Fruit fly (Drosophila melanogaster): ENCODE measurements around the gene osp.
"Not testable (repeated sequence)": the region's sequence is repeated elsewhere in the genome, so short reads cannot be mapped to it uniquely, and the experiment has no call there.

Gene osp

DNA sequence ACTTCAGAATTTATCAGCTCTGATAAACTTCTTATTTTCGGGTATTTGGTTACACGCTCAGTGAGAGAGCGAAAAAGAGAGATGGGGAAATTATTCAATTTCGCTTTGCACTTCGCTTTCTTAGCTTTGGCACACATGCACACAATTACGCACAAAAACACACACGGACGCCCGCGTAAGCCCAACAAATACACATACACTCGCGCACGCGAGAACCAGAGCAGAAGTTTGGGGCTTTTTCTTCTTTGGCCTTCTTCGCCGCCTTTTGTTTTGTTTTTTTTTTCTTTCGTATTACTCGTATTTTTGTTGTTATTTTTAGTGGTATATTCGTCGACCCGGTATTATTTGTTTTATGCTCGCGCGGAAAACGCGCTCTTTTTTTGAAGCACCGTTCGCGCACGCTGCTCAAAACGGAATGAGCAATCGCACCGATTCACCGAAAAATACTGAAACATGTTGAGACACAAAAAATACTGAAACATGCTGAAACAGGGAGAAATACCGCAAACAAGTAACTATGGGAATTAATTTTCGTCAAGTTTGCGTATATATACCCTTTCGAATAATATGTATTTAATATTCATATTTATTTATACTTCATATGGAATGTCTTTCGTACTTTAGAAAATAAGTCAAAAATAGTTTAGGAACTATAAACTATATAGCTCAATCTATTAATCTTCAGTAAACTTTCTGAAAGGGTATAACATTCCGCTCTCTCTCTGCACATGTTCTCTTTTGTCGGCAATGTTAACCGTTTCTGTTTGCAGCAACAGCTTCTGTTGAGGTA lies at the start of gene osp:
TSS of gene osp (minus strand) at position 419 of the 790 bp plus-strand sequence.
- TF ChIP-seq CG8478 (optimal IDR thresholded peaks at IDR 0.05) = no peak
- no peak for TF ChIP-seq CTCF (optimal IDR thresholded peaks at IDR 0.05)

dm6 chr2L:14737669-14738068 lies 48.5 kb upstream of the osp start, which contains the start of gene CG31775:
Gene CG31775, minus strand, starts transcription at chr2L:14737769.
- TF ChIP-seq CTCF, CG8478 (optimal IDR thresholded peaks at IDR 0.05): not testable (repeated sequence)

DNA sequence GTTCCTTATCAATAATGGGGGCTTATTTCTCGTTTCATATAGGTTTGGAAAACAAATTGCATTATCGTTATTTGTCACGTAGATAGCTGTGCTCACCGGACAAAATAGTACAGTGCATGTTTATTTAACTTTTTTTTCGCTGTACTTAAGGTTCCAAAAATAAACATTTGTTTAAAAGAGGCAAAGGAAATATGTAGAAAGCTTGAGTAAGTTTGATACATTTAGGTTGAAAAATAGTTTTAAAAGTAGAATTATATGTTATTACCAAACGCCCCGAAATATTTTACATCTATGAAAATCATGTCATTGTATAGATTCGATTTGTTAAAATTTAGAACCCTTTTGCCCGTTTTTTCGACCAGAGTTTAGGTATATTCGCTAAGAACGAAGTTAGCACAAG lies 46.4 kb upstream of the osp start, which contains the start of gene CG31835:
TSS of gene CG31835 (plus strand) at position 301 of the 400 bp plus-strand sequence.
- TF ChIP-seq CTCF, CG8478 (optimal IDR thresholded peaks at IDR 0.05): not testable (repeated sequence)

DNA sequence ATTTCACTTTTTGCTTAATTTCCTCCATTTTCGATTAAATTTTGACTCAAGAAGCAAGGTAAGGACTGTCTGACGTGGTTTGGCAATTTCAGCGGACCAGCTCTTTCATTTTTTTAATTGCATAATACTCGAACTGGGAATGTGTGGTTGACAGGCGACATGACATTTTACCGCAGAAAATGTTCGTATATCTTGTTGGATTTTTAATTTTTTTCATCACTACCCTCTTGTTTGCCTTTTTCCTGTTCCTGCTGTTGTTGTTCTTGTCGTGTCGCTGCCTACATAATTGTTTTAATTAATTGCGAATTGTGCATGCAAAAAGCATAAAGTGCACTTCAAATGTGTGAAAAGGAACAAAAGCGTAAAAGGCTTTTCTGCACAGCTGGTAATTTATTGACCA lies 40.9 kb upstream of the osp start, which contains the start of gene CG42685:
TSS of gene CG42685 (minus strand) at position 101 of the 400 bp plus-strand sequence.
- no peak for TF ChIP-seq CTCF (optimal IDR thresholded peaks at IDR 0.05)
- no peak for TF ChIP-seq CG8478 (optimal IDR thresholded peaks at IDR 0.05)

DNA sequence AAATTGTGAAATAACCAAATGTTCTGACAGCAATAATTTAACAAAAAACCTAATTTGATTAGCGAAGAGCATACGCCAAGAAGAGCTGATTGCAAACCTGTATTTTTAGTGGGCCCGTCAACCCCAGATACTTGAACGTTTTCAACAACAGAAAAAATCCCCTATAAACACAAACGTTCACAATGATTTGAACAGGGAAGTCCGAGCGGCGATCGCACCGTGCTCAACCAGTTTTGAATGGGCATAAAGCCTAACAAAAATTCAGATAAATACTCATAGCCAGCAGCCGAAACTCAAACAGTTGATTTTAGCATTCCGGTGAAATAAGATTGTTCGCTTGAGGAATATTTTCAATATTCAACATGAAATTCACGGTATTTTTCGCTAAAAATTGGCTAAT lies 24.3 kb upstream of the osp start, which contains the start of gene CG34165:
TSS of gene CG34165 (plus strand) at position 284 of the 400 bp plus-strand sequence.
- TF ChIP-seq CG8478 (optimal IDR thresholded peaks at IDR 0.05) (no peak), CTCF (optimal IDR thresholded peaks at IDR 0.05) (no peak)

- TF ChIP-seq CTCF (optimal IDR thresholded peaks at IDR 0.05) (no peak), CG8478 (optimal IDR thresholded peaks at IDR 0.05) (no peak)
Observed at dm6 chr2L:14712245-14712644, 23.1 kb upstream of the osp start, which contains the start of gene CG15282. Gene CG15282, plus strand, starts transcription at chr2L:14712471.

dm6 chr2L:14706194-14706593 lies 17.1 kb upstream of the osp start:
- no peak for TF ChIP-seq CG8478 (optimal IDR thresholded peaks at IDR 0.05)
- peak; percentile 98 to 99 for TF ChIP-seq CTCF (optimal IDR thresholded peaks at IDR 0.05)

- TF ChIP-seq CG8478 (optimal IDR thresholded peaks at IDR 0.05) = no peak
- TF ChIP-seq CTCF (optimal IDR thresholded peaks at IDR 0.05) = no peak
Observed at dm6 chr2L:14701495-14701894, 12.4 kb upstream of the osp start.

DNA sequence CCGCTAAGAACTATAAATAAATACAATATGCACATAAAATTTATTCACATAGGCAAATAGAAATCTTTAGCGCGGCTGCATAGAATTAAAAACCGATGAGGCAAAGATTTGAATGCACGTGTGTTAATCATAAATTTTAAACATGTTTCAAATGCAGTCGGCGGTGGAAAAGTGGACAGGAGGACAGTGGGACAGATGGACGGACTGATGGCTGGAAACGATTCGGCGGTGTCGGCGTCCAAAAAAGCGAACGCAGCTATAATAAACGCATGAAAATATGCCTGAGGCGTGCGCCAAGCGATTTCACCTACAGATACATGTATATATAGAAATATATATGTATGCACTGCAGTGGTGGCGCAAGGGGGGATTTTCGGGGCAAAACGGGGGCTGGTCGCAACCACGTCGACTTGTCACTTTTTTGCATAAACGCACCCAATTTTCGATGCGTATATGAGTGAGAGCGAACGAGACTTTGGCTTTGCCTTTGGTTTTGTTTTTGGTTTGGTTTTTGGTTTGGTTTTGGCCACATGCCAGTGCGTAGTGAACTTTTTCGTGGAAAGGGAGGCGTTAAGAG lies 10.4 kb upstream of the osp start:
- TF ChIP-seq CTCF (optimal IDR thresholded peaks at IDR 0.05) (no peak), CG8478 (optimal IDR thresholded peaks at IDR 0.05) (no peak)

DNA sequence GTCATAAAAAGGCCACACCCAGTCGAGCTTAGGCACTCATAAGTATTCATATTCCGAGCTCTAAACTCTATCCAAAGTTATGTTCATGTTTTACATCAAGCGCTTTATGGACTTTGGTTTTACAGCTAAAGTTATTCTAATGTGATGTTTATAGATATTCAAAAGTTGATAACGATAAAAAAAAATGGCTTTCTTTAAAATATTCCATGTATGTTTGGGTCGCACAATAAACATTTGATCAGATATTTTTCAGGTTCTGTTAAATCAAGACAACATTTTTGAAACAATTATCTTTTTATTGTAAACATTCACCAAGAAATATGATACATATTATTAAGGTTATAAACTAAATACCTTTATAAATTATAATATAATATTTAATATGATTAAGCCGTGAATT lies 9.8 kb upstream of the osp start:
- TF ChIP-seq CTCF (optimal IDR thresholded peaks at IDR 0.05) (no peak), CG8478 (optimal IDR thresholded peaks at IDR 0.05) (no peak)

dm6 chr2L:14697938-14698337 lies 8.8 kb upstream of the osp start:
- TF ChIP-seq CTCF (optimal IDR thresholded peaks at IDR 0.05) (no peak), CG8478 (optimal IDR thresholded peaks at IDR 0.05) (no peak)

dm6 chr2L:14693620-14694019 lies 4.5 kb upstream of the osp start:
- no peak for TF ChIP-seq CTCF (optimal IDR thresholded peaks at IDR 0.05)
- TF ChIP-seq CG8478 (optimal IDR thresholded peaks at IDR 0.05) = no peak

DNA sequence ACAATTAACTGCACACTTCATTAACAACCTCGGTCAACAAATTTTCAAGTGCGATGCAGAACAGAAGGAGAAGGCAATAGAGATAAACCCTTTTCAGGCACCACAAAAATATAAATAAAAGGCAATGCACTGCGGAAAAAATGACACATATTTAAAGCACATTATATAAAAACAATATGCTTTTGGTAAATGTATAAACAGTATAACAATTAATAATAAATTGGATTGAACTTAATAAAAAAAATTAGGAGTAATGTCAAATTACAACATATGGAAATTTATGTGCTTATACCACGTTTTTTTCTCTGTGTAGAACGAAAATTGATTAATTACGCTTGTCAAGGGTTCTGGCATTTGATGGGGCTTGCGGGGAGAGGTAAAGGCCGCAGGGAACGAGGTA lies 1.7 kb upstream of the osp start:
- TF ChIP-seq CG8478 (optimal IDR thresholded peaks at IDR 0.05) (no peak), CTCF (optimal IDR thresholded peaks at IDR 0.05) (no peak)

DNA sequence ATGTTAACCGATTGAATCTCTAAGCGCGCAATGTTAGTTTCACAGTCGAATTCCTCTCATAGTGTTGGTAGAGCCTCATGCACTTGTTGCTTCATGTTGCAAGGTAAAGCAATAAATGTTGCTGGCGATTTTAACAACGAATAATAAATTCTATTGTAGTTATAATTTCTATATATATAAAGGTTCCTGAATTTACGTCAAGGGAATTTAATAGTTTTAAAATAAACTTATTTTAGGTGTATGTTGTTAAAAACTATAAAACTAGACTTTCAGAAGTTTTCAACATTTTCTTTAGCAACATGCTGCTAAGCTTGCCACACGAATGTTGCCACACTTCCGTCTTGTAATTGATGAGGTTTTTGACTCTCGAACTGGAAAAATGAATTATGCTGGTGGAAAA lies 1.1 kb upstream of the osp start:
- TF ChIP-seq CG8478 (optimal IDR thresholded peaks at IDR 0.05) (no peak), CTCF (optimal IDR thresholded peaks at IDR 0.05) (no peak)

- TF ChIP-seq CTCF (optimal IDR thresholded peaks at IDR 0.05) (no peak), CG8478 (optimal IDR thresholded peaks at IDR 0.05) (no peak)
Observed at dm6 chr2L:14688274-14688840, 783 bp downstream of the osp start.

dm6 chr2L:14687359-14687758 lies 1.8 kb downstream of the osp start:
- TF ChIP-seq CG8478 (optimal IDR thresholded peaks at IDR 0.05) (no peak), CTCF (optimal IDR thresholded peaks at IDR 0.05) (no peak)
